Worm (Caenorhabditis elegans): ENCODE measurements around the gene rpt-6.

The rpt-6 gene

DNA sequence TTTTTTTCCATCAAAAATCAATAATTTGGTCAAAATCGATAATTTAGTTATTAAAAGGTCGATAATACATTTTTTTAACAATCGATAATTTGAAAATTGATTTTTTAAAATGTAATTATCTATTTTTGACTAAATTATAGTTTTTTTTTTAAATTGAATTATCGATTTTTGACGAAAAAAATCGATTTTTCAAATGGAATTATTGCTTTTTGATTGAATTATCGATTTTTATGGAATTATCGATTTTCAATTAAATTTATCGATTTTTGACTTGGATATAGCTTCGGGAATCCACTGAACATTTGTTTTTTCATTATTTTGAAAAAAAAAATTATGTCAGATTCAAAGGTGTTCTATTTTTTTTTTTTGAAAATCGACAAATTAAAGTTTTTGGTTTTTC is 40.0 kb downstream of the rpt-6 start:
- TF ChIP-seq sea-1 (GFP tag; conservative IDR thresholded peaks at IDR 0.05) = no peak
- no peak for TF ChIP-seq ceh-36 (tag; optimal IDR thresholded peaks at IDR 0.05)
- TF ChIP-seq hmg-4 (GFP tag; optimal IDR thresholded peaks at IDR 0.05) = no peak
- TF ChIP-seq aly-1 (tag; optimal IDR thresholded peaks at IDR 0.05) = no peak
- TF ChIP-seq pes-1 (GFP tag; IDR thresholded peaks at IDR 0.05) = no peak
- TF ChIP-seq ama-1 (optimal IDR thresholded peaks at IDR 0.05) = no peak
- TF ChIP-seq scrt-1 (GFP tag; IDR thresholded peaks at IDR 0.05) = no peak

DNA sequence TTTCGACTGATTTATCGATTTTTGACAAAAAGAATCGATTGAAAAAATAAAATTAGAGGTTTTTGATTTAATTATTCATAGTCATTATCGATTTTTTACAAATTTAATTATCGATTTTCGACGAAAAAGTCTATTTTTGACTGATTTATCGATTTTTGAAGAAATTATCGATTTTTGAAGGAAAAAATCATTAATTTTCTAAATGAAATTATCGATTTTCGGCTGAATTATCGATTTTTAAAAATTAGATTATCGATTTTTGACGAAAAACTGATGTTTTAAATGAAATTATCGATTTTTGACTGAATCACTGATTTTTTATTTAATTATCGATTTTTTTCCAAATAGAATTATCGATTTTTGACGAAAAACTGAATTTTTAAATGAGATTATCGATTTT is 40.8 kb downstream of the rpt-6 start:
- TF ChIP-seq scrt-1 (GFP tag; IDR thresholded peaks at IDR 0.05) (no peak), aly-1 (tag; optimal IDR thresholded peaks at IDR 0.05) (no peak), ceh-36 (tag; optimal IDR thresholded peaks at IDR 0.05) (no peak), ama-1 (optimal IDR thresholded peaks at IDR 0.05) (no peak), hmg-4 (GFP tag; optimal IDR thresholded peaks at IDR 0.05) (no peak), B0310.2 (tag; optimal IDR thresholded peaks at IDR 0.05) (no peak), hmbx-1 (tag; optimal IDR thresholded peaks at IDR 0.05) (no peak), tbx-11 (GFP tag; IDR thresholded peaks at IDR 0.05) (no peak), tra-4 (tag; optimal IDR thresholded peaks at IDR 0.05) (no peak)

DNA sequence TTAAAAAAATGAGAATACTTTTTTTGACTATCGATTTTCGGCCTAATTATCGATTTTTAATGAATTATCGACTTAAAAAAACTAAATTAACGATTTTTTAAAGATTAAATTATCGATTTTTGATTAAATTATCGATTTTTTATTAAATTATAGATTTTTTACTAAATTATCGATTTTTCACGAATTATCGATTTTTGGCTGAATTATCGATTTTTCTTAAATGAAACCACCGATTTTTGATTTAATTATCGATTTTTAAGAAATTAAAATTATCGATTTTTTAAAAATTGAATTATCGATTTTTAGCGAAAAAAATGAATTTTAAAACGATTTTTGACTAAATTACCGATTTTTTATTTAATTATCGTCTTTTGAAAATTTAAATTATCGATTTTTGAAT is 41.4 kb downstream of the rpt-6 start:
- TF ChIP-seq F13C5.2 (tag; optimal IDR thresholded peaks at IDR 0.05) (no peak), hmbx-1 (tag; optimal IDR thresholded peaks at IDR 0.05) (no peak), aly-1 (tag; optimal IDR thresholded peaks at IDR 0.05) (no peak), hnd-1 (tag; optimal IDR thresholded peaks at IDR 0.05) (no peak)

DNA sequence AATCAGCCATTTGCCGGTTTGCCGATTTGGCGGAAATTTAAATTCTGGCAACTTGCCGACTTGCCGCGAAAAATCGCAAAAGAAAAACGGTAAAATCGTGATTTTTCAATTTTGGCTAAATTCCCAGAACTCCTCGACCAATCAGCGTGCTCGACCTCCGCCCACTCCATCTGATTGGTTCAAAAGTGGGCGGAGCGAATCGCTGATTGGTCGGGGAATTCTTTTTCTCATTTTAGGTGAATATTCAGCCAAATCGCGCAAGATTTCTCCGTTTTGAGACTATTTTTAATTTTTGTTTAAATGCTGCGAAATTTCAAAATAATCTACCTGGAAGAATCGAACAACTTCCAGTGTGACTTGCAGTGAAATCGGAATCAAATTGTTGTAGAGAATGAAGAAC is 44.3 kb downstream of the rpt-6 start:
- TF ChIP-seq ets-7 (tag; optimal IDR thresholded peaks at IDR 0.05) (no peak), B0310.2 (tag; optimal IDR thresholded peaks at IDR 0.05) (no peak), aly-1 (tag; optimal IDR thresholded peaks at IDR 0.05) (no peak), scrt-1 (GFP tag; IDR thresholded peaks at IDR 0.05) (no peak), ceh-13 (GFP tag; optimal IDR thresholded peaks at IDR 0.05) (no peak), sea-1 (GFP tag; conservative IDR thresholded peaks at IDR 0.05) (no peak), hmbx-1 (tag; optimal IDR thresholded peaks at IDR 0.05) (no peak), ama-1 (optimal IDR thresholded peaks at IDR 0.05) (no peak), hnd-1 (tag; optimal IDR thresholded peaks at IDR 0.05) (no peak), F13C5.2 (tag; optimal IDR thresholded peaks at IDR 0.05) (no peak), ceh-36 (tag; optimal IDR thresholded peaks at IDR 0.05) (no peak)

DNA sequence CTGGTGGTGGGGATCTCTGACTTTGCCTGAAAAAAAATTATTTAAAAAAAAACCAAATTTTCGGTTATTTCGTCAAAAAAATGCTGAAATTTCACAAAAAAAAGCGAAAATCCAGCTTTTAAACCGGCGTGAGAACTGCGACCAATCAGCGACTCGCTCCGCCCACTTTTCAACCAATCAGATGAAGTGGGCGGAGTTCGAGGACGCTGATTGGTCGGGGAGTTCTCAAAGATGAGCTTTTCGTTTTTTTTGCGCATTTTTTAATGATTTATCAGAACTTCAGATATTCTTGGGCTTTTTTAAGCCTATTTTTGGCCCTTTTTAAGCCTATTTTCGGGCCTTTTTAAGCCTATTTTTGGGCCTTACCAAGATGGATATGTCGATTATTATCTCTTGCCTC is 50.0 kb downstream of the rpt-6 start:
- no peak for TF ChIP-seq tbx-11 (GFP tag; IDR thresholded peaks at IDR 0.05)
- no peak for TF ChIP-seq tbx-37 (GFP tag; conservative IDR thresholded peaks at IDR 0.05)
- TF ChIP-seq scrt-1 (GFP tag; IDR thresholded peaks at IDR 0.05) = no peak
- TF ChIP-seq sea-1 (GFP tag; conservative IDR thresholded peaks at IDR 0.05) = no peak
- TF ChIP-seq hmbx-1 (tag; optimal IDR thresholded peaks at IDR 0.05) = no peak
- no peak for TF ChIP-seq ceh-36 (tag; optimal IDR thresholded peaks at IDR 0.05)
- TF ChIP-seq hnd-1 (tag; optimal IDR thresholded peaks at IDR 0.05) = no peak
- no peak for TF ChIP-seq F13C5.2 (tag; optimal IDR thresholded peaks at IDR 0.05)
- TF ChIP-seq ama-1 (optimal IDR thresholded peaks at IDR 0.05) = no peak
- TF ChIP-seq ets-7 (tag; optimal IDR thresholded peaks at IDR 0.05) = no peak
- no peak for TF ChIP-seq B0310.2 (tag; optimal IDR thresholded peaks at IDR 0.05)
- no peak for TF ChIP-seq aly-1 (tag; optimal IDR thresholded peaks at IDR 0.05)
- no peak for TF ChIP-seq tra-4 (tag; optimal IDR thresholded peaks at IDR 0.05)
- no peak for TF ChIP-seq hmg-4 (GFP tag; optimal IDR thresholded peaks at IDR 0.05)
- TF ChIP-seq ceh-13 (GFP tag; optimal IDR thresholded peaks at IDR 0.05) = no peak
- no peak for TF ChIP-seq flt-1 (GFP tag; IDR thresholded peaks at IDR 0.05)
- no peak for TF ChIP-seq pes-1 (GFP tag; IDR thresholded peaks at IDR 0.05)

DNA sequence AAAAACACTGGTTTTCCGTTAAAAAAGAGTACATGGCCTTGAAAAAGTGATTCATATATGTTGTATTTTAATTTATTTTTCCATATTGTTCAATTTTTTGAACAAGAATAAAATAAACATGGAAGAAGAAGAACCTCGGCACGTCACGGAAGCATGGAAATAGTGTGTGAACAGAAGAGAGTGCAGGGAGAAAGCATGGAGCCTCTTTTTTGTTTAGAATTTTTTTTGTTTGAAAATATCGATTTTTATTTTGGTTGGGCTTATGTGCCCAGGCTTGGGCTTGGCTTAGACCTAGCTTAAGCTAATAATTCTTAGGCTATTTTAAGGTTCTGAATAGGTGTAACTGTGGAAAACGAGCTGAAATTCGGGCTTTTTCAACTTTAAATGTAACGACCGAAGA is 51.5 kb downstream of the rpt-6 start, which contains the start of gene tat-1:
TSS of gene tat-1 (minus strand) at position 11 of the 400 bp plus-strand sequence.
- TF ChIP-seq tbx-37 (GFP tag; conservative IDR thresholded peaks at IDR 0.05) = no peak
- TF ChIP-seq ets-7 (tag; optimal IDR thresholded peaks at IDR 0.05) = no peak
- TF ChIP-seq scrt-1 (GFP tag; IDR thresholded peaks at IDR 0.05) = no peak
- TF ChIP-seq pes-1 (GFP tag; IDR thresholded peaks at IDR 0.05) = no peak
- no peak for TF ChIP-seq ama-1 (optimal IDR thresholded peaks at IDR 0.05)
- no peak for TF ChIP-seq hmbx-1 (tag; optimal IDR thresholded peaks at IDR 0.05)
- no peak for TF ChIP-seq F13C5.2 (tag; optimal IDR thresholded peaks at IDR 0.05)
- TF ChIP-seq tbx-11 (GFP tag; IDR thresholded peaks at IDR 0.05) = no peak
- no peak for TF ChIP-seq aly-1 (tag; optimal IDR thresholded peaks at IDR 0.05)
- no peak for TF ChIP-seq hnd-1 (tag; optimal IDR thresholded peaks at IDR 0.05)
- TF ChIP-seq flt-1 (GFP tag; IDR thresholded peaks at IDR 0.05) = no peak
- no peak for TF ChIP-seq sea-1 (GFP tag; conservative IDR thresholded peaks at IDR 0.05)
- TF ChIP-seq hmg-4 (GFP tag; optimal IDR thresholded peaks at IDR 0.05) = no peak

All from whole organism, early embryonic.